Fruit fly (Drosophila melanogaster) whole organism, embryonic: Measurements from ENCODE around the gene hyd.

Experiments used
- Abd-B ChIP-seq: fragments of 200-800 bp; sonication (Bioruptor generic); optimal IDR thresholded peaks from 2 replicates; lab custom pipeline; 2018; ENCODE audit warnings: missing biosample characterization, mild to moderate bottlenecking, missing genetic modification characterization, moderate library complexity
- Blimp-1 ChIP-seq: fragments of 200-800 bp; sonication (Bioruptor generic); optimal IDR thresholded peaks from 3 replicates; lab custom pipeline; 2018; ENCODE audit warnings: missing biosample characterization, missing genetic modification characterization, mild to moderate bottlenecking, moderate library complexity, missing genetic modification reagents
- CG11247 ChIP-seq: fragments of 200-800 bp; sonication (Bioruptor generic); IDR thresholded peaks from 2 replicates; pipeline ENCODE4 v1.3.6; 2022; ENCODE audit warnings: missing biosample characterization, missing genetic modification characterization
- CG11504 ChIP-seq: fragments of 200-800 bp; sonication (Bioruptor generic); optimal IDR thresholded peaks from 3 replicates; lab custom pipeline; 2019; ENCODE audit warnings: missing biosample characterization, mild to moderate bottlenecking, missing genetic modification characterization, moderate library complexity
- CG12155 ChIP-seq: fragments of 200-800 bp; sonication (Bioruptor generic); optimal IDR thresholded peaks from 3 replicates; lab custom pipeline; 2016; ENCODE audit warnings: missing biosample characterization, missing genetic modification characterization
- CG12744 ChIP-seq: fragments of 200-800 bp; sonication (Bioruptor generic); optimal IDR thresholded peaks from 2 replicates; lab custom pipeline; 2016; ENCODE audit warnings: missing biosample characterization, missing genetic modification characterization
- CG14441 ChIP-seq: fragments of 200-800 bp; sonication (Bioruptor generic); IDR thresholded peaks from 2 replicates; pipeline ENCODE4 v1.3.6; 2022; ENCODE audit warnings: missing biosample characterization, missing genetic modification characterization
- CG1529 ChIP-seq: fragments of 200-800 bp; sonication (Bioruptor generic); optimal IDR thresholded peaks from 3 replicates; lab custom pipeline; 2018; ENCODE audit warnings: missing biosample characterization, missing genetic modification characterization
- CG15514 ChIP-seq: fragments of 200-800 bp; sonication (Bioruptor generic); optimal IDR thresholded peaks from 3 replicates; lab custom pipeline; 2017; ENCODE audit warnings: missing biosample characterization, missing genetic modification characterization, mild to moderate bottlenecking, moderate library complexity, missing genetic modification reagents
- CG1647 ChIP-seq: fragments of 200-800 bp; sonication (Bioruptor generic); optimal IDR thresholded peaks from 3 replicates; lab custom pipeline; 2016; ENCODE audit warnings: missing biosample characterization, missing genetic modification characterization
- CG17912 ChIP-seq: fragments of 200-800 bp; sonication (Bioruptor generic); optimal IDR thresholded peaks from 2 replicates; lab custom pipeline; 2018; ENCODE audit warnings: missing biosample characterization, mild to moderate bottlenecking, missing genetic modification characterization
- CG18011 ChIP-seq: fragments of 200-800 bp; sonication (Bioruptor generic); optimal IDR thresholded peaks from 2 replicates; lab custom pipeline; 2017; ENCODE audit warnings: missing biosample characterization, missing genetic modification characterization, mild to moderate bottlenecking, moderate library complexity, missing genotype
- CG2199 ChIP-seq: fragments of 200-800 bp; sonication (Bioruptor generic); IDR thresholded peaks from 3 replicates; pipeline ENCODE4 v1.3.6; 2022; ENCODE audit warnings: missing biosample characterization, missing genetic modification characterization
- CG30431 ChIP-seq: fragments of 200-800 bp; sonication (Bioruptor generic); optimal IDR thresholded peaks from 2 replicates; lab custom pipeline; 2017; ENCODE audit warnings: missing biosample characterization, missing genetic modification characterization
- CG6813 ChIP-seq: fragments of 200-800 bp; sonication (Bioruptor generic); optimal IDR thresholded peaks from 2 replicates; lab custom pipeline; 2017; ENCODE audit warnings: missing biosample characterization, missing genetic modification characterization, mild to moderate bottlenecking, moderate library complexity, missing genetic modification reagents
- CG7271 ChIP-seq: fragments of 200-800 bp; sonication (Bioruptor generic); optimal IDR thresholded peaks from 2 replicates; lab custom pipeline; 2018; ENCODE audit warnings: missing biosample characterization, mild to moderate bottlenecking, missing genetic modification characterization, moderate library complexity
- CG7556 ChIP-seq: fragments of 200-800 bp; sonication (Bioruptor generic); optimal IDR thresholded peaks from 2 replicates; lab custom pipeline; 2017; ENCODE audit warnings: missing biosample characterization, mild to moderate bottlenecking, missing genetic modification characterization
- CG8388 ChIP-seq: fragments of 200-800 bp; sonication (Bioruptor generic); optimal IDR thresholded peaks from 2 replicates; lab custom pipeline; 2019; ENCODE audit warnings: missing biosample characterization, mild to moderate bottlenecking, missing genetic modification characterization, moderate library complexity
- CG8944 ChIP-seq: fragments of 200-800 bp; sonication (Bioruptor generic); optimal IDR thresholded peaks from 3 replicates; lab custom pipeline; 2016; ENCODE audit warnings: missing biosample characterization, missing genetic modification characterization
- CG9437 ChIP-seq: fragments of 200-800 bp; sonication (Bioruptor generic); optimal IDR thresholded peaks from 2 replicates; lab custom pipeline; 2018; ENCODE audit warnings: missing biosample characterization, mild to moderate bottlenecking, missing genetic modification characterization
- CG9797 ChIP-seq: fragments of 200-800 bp; sonication (Bioruptor generic); optimal IDR thresholded peaks from 3 replicates; lab custom pipeline; 2018; ENCODE audit warnings: missing biosample characterization, mild to moderate bottlenecking, missing genetic modification characterization
- Dbx ChIP-seq: fragments of 200-800 bp; sonication (Bioruptor generic); IDR thresholded peaks from 3 replicates; pipeline ENCODE4 v1.3.6; 2022; ENCODE audit warnings: missing biosample characterization, missing genetic modification characterization
- Ets65A ChIP-seq: fragments of 200-800 bp; sonication (Bioruptor generic); peaks from one replicate; lab custom pipeline; 2016; ENCODE audit warnings: missing biosample characterization, missing genetic modification characterization
- Hr3 ChIP-seq: fragments of 200-800 bp; sonication (Bioruptor generic); optimal IDR thresholded peaks from 3 replicates; lab custom pipeline; 2016; ENCODE audit warnings: missing biosample characterization, missing genetic modification characterization
- MESR4 ChIP-seq: fragments of 200-800 bp; sonication (Bioruptor generic); optimal IDR thresholded peaks from 2 replicates; lab custom pipeline; 2018; ENCODE audit warnings: missing biosample characterization, mild to moderate bottlenecking, missing genetic modification characterization, moderate library complexity
- Med ChIP-seq: fragments of 200-800 bp; sonication (Bioruptor generic); peaks from one replicate; lab custom pipeline; 2016; ENCODE audit warnings: missing biosample characterization, missing genetic modification characterization, mild to moderate bottlenecking, inconsistent platforms, moderate library complexity
- Mrtf ChIP-seq: fragments of 200-800 bp; sonication (Bioruptor generic); IDR thresholded peaks from 3 replicates; pipeline ENCODE4 v1.3.6; 2022; ENCODE audit warnings: missing biosample characterization, missing genetic modification characterization
- Nf-YB ChIP-seq: fragments of 200-800 bp; sonication (Bioruptor generic); optimal IDR thresholded peaks from 3 replicates; lab custom pipeline; 2019; ENCODE audit warnings: missing biosample characterization, mild to moderate bottlenecking, missing genetic modification characterization, moderate library complexity
- PHDP ChIP-seq: fragments of 200-800 bp; sonication (Bioruptor generic); optimal IDR thresholded peaks from 3 replicates; lab custom pipeline; 2018; ENCODE audit warnings: missing biosample characterization, mild to moderate bottlenecking, missing genetic modification characterization, moderate library complexity
- Tbp ChIP-seq: fragments of >200 bp; optimal IDR thresholded peaks from 2 replicates; lab custom pipeline; 2018; ENCODE audit warnings: missing biosample characterization, missing genetic modification characterization
- az2 ChIP-seq: fragments of 200-800 bp; sonication (Bioruptor generic); optimal IDR thresholded peaks from 3 replicates; lab custom pipeline; 2016; ENCODE audit warnings: missing biosample characterization, missing genetic modification characterization
- crc ChIP-seq: fragments of 200-800 bp; sonication (Bioruptor generic); optimal IDR thresholded peaks from 2 replicates; lab custom pipeline; 2016; ENCODE audit warnings: missing biosample characterization, missing genetic modification characterization
- exex ChIP-seq: fragments of 200-800 bp; sonication (Bioruptor generic); optimal IDR thresholded peaks from 4 replicates; lab custom pipeline; 2018; ENCODE audit warnings: missing biosample characterization, mild to moderate bottlenecking, missing genetic modification characterization, moderate library complexity
- fu2 ChIP-seq: fragments of 200-800 bp; sonication (Bioruptor generic); optimal IDR thresholded peaks from 2 replicates; lab custom pipeline; 2016; ENCODE audit warnings: missing biosample characterization, missing genetic modification characterization
- gsb-n ChIP-seq: fragments of 200-800 bp; sonication (Bioruptor generic); optimal IDR thresholded peaks from 3 replicates; lab custom pipeline; 2018; ENCODE audit warnings: missing biosample characterization, mild to moderate bottlenecking, missing genetic modification characterization
- hb ChIP-seq: fragments of 200-800 bp; sonication (Bioruptor generic); IDR thresholded peaks from 3 replicates; pipeline ENCODE4 v1.3.6; 2022; ENCODE audit warnings: missing biosample characterization, missing genetic modification characterization; ENCODE audit not compliant: partially characterized antibody
- kni ChIP-seq: fragments of 200-800 bp; sonication (Bioruptor generic); optimal IDR thresholded peaks from 3 replicates; lab custom pipeline; 2017; ENCODE audit warnings: mild to moderate bottlenecking, missing biosample characterization, missing genetic modification reagents, missing genetic modification characterization
- knrl ChIP-seq: fragments of 200-800 bp; sonication (Bioruptor generic); IDR thresholded peaks from 3 replicates; pipeline ENCODE4 v1.3.6; 2022; ENCODE audit warnings: missing biosample characterization, missing genetic modification characterization; ENCODE audit not compliant: partially characterized antibody
- lbe ChIP-seq: fragments of 200-800 bp; sonication (Bioruptor generic); optimal IDR thresholded peaks from 2 replicates; lab custom pipeline; 2016; ENCODE audit warnings: missing biosample characterization, mild to moderate bottlenecking, missing genetic modification characterization
- luna ChIP-seq: fragments of 200-800 bp; sonication (Bioruptor generic); optimal IDR thresholded peaks from 2 replicates; lab custom pipeline; 2016; ENCODE audit warnings: missing biosample characterization, missing genetic modification characterization
- mam ChIP-seq: fragments of 200-800 bp; sonication (Bioruptor generic); optimal IDR thresholded peaks from 3 replicates; lab custom pipeline; 2016; ENCODE audit warnings: missing biosample characterization, missing genetic modification characterization
- mld ChIP-seq: fragments of 200-800 bp; sonication (Bioruptor generic); IDR thresholded peaks from 3 replicates; pipeline ENCODE4 v1.3.6; 2022; ENCODE audit warnings: missing biosample characterization, missing genetic modification characterization; ENCODE audit not compliant: partially characterized antibody
- seq ChIP-seq: fragments of 200-800 bp; sonication (Bioruptor generic); IDR thresholded peaks from 2 replicates; pipeline ENCODE4 v1.3.6; 2022; ENCODE audit warnings: missing biosample characterization, missing genetic modification characterization
- shn ChIP-seq: fragments of 200-800 bp; sonication (Bioruptor generic); optimal IDR thresholded peaks from 3 replicates; lab custom pipeline; 2016; ENCODE audit warnings: missing biosample characterization, missing genetic modification characterization
- sisA ChIP-seq: fragments of 200-800 bp; sonication (Bioruptor generic); IDR thresholded peaks from 2 replicates; pipeline ENCODE4 v1.3.6; 2022; ENCODE audit warnings: missing biosample characterization, missing genetic modification characterization
- unpg ChIP-seq: fragments of 200-800 bp; sonication (Bioruptor generic); optimal IDR thresholded peaks from 3 replicates; lab custom pipeline; 2018; ENCODE audit warnings: missing biosample characterization, mild to moderate bottlenecking, missing genetic modification characterization, moderate library complexity
- usp ChIP-seq: fragments of >200 bp; optimal IDR thresholded peaks from 2 replicates; lab custom pipeline; 2017; ENCODE audit warnings: missing biosample characterization, missing genetic modification characterization
- zfh1 ChIP-seq: fragments of 200-800 bp; sonication (Bioruptor generic); IDR thresholded peaks from 3 replicates; pipeline ENCODE4 v1.3.6; 2022; ENCODE audit warnings: missing biosample characterization, missing genetic modification characterization

Gene hyd

dm6 chr3R:9767620-9768592 is 42.5 kb upstream of the hyd start, which contains the start of gene Naa80 (continued):
- TF ChIP-seq mld (GFP tag; lab: Robert Waterston, UW) (no peak), MESR4 (peak; percentile 81), kni (GFP tag; lab: Kevin White, UChicago) (peak; percentile 54), lbe (GFP tag; lab: Kevin White, UChicago) (peak; percentile 63), Ets65A (GFP tag; lab: Kevin White, UChicago) (peak; percentile 95), sisA (GFP tag; lab: Robert Waterston, UW) (peak; percentile 60), CG2199 (GFP tag; lab: Robert Waterston, UW) (peak; percentile 15; the same call in 1 of the 3 replicates), exex (tag; lab: Kevin White, UChicago) (peak; percentile 49), mam (GFP tag; lab: Kevin White, UChicago) (peak; percentile 82), Nf-YB (GFP tag; lab: Kevin White, UChicago) (no peak), zfh1 (GFP tag; lab: Robert Waterston, UW) (peak; percentile 64), Hr3 (GFP tag; lab: Kevin White, UChicago) (peak; percentile 54), shn (GFP tag; lab: Kevin White, UChicago) (peak; percentile 67), Med (GFP tag; lab: Kevin White, UChicago) (peak; percentile 99), crc (peak; percentile 22), CG8944 (GFP tag; lab: Kevin White, UChicago) (peak; percentile 77), CG1647 (GFP tag; lab: Kevin White, UChicago) (peak; percentile 73), CG12744 (GFP tag; lab: Kevin White, UChicago) (peak; percentile 19), Blimp-1 (no peak), CG11247 (GFP tag; lab: Robert Waterston, UW) (peak; percentile 79), Abd-B (GFP tag; lab: Kevin White, UChicago) (peak; percentile 15), CG18011 (peak; percentile 65), Tbp (GFP tag; lab: Kevin White, UChicago) (peak; percentile 9), seq (0 out of 2 replicates have a peak, but pooled peaks have one; percentile 33), CG14441 (GFP tag; lab: Robert Waterston, UW) (peak; percentile 35; the same call in 1 of the 2 replicates), CG17912 (peak; percentile 82), az2 (peak; percentile 44), Dbx (peak; percentile 78), CG7556 (peak; percentile 48), CG9797 (no peak), CG1529 (GFP tag; lab: Kevin White, UChicago) (no peak), CG8388 (peak; percentile 23), CG6813 (no peak), fu2 (GFP tag; lab: Kevin White, UChicago) (peak; percentile 86), gsb-n (tag; lab: Kevin White, UChicago) (no peak), CG9437 (no peak), unpg (GFP tag; lab: Kevin White, UChicago) (peak; percentile 37), PHDP (tag; lab: Kevin White, UChicago) (peak; percentile 35), hb (no peak; the same call in 2 of the 3 replicates), CG15514 (peak; percentile 83), luna (GFP tag; lab: Kevin White, UChicago) (peak; percentile 49), CG7271 (no peak), usp (GFP tag; lab: Kevin White, UChicago) (no peak), CG30431 (GFP tag; lab: Kevin White, UChicago) (no peak), Mrtf (GFP tag; lab: Robert Waterston, UW) (no peak), knrl (GFP tag; lab: Robert Waterston, UW) (peak; percentile 52; the same call in 1 of the 3 replicates), CG12155 (GFP tag; lab: Kevin White, UChicago) (peak; percentile 74), CG11504 (tag; lab: Kevin White, UChicago) (no peak)
